Worm (Caenorhabditis elegans) whole organism, mixed stage, embryonic: ENCODE data around the gene Y57E12B.10.

ENCODE experiments used
- M03D4.4 ChIP-seq: sonication (generic microtip); optimal IDR thresholded peaks from 2 replicates; lab custom pipeline; 2017; ENCODE audit warnings: mild to moderate bottlenecking, missing genetic modification characterization, missing compliant biosample characterization
- bed-3 ChIP-seq: fragments of 200-800 bp; sonication (Bioruptor generic); optimal IDR thresholded peaks from 3 replicates; lab custom pipeline; 2018; ENCODE audit warnings: mild to moderate bottlenecking, missing genetic modification characterization, moderate library complexity, missing compliant biosample characterization
- blmp-1 ChIP-seq: fragments of 150-350 bp; optimal IDR thresholded peaks from 2 replicates; lab custom pipeline; 2014; ENCODE audit warnings: missing biosample characterization, missing genetic modification characterization
- ceh-39 ChIP-seq: fragments of 150-350 bp; optimal IDR thresholded peaks from 2 replicates; lab custom pipeline; 2014; ENCODE audit warnings: missing biosample characterization, missing genetic modification characterization
- ceh-43 ChIP-seq: fragments of 200-800 bp; sonication (Bioruptor generic); optimal IDR thresholded peaks from 2 replicates; lab custom pipeline; 2018; ENCODE audit warnings: mild to moderate bottlenecking, missing genetic modification characterization, moderate library complexity, missing compliant biosample characterization
- ceh-83 ChIP-seq: fragments of 200-800 bp; sonication (Bioruptor generic); optimal IDR thresholded peaks from 2 replicates; lab custom pipeline; 2018; ENCODE audit warnings: mild to moderate bottlenecking, missing genetic modification characterization, missing compliant biosample characterization
- ces-1 ChIP-seq: fragments of 150-350 bp; optimal IDR thresholded peaks from 2 replicates; lab custom pipeline; 2014; ENCODE audit warnings: missing biosample characterization, missing genetic modification reagents, missing genetic modification characterization
- cnd-1 ChIP-seq: fragments of 200-800 bp; sonication (Bioruptor generic); optimal IDR thresholded peaks from 2 replicates; lab custom pipeline; 2018; ENCODE audit warnings: mild to moderate bottlenecking, missing genetic modification characterization, missing compliant biosample characterization
- drap-1 ChIP-seq: fragments of 200-800 bp; sonication (Bioruptor generic); optimal IDR thresholded peaks from 3 replicates; lab custom pipeline; 2018; ENCODE audit warnings: mild to moderate bottlenecking, missing genetic modification characterization, missing compliant biosample characterization
- elt-1 ChIP-seq: sonication (generic microtip); optimal IDR thresholded peaks from 2 replicates; lab custom pipeline; 2017; ENCODE audit warnings: missing genetic modification characterization, mild to moderate bottlenecking, missing compliant biosample characterization, antibody characterized with exemption, moderate library complexity, borderline replicate concordance; ENCODE audit not compliant: insufficient read depth
- elt-3 ChIP-seq: fragments of 150-350 bp; optimal IDR thresholded peaks from 2 replicates; lab custom pipeline; 2014; ENCODE audit warnings: missing biosample characterization, missing genetic modification characterization
- flh-1 ChIP-seq: fragments of 200-800 bp; sonication (Bioruptor generic); optimal IDR thresholded peaks from 2 replicates; lab custom pipeline; 2018; ENCODE audit warnings: mild to moderate bottlenecking, missing genetic modification characterization, moderate library complexity, missing compliant biosample characterization
- ham-2 ChIP-seq: fragments of 200-800 bp; sonication (Bioruptor generic); optimal IDR thresholded peaks from 2 replicates; lab custom pipeline; 2018; ENCODE audit warnings: mild to moderate bottlenecking, missing genetic modification characterization, missing compliant biosample characterization
- hlh-1 ChIP-seq: fragments of 150-350 bp; optimal IDR thresholded peaks from 2 replicates; lab custom pipeline; 2014; ENCODE audit warnings: missing biosample characterization, missing genetic modification reagents, missing genetic modification characterization
- lin-13 ChIP-seq: fragments of 150-350 bp; optimal IDR thresholded peaks from 2 replicates; lab custom pipeline; 2014; ENCODE audit warnings: missing biosample characterization, missing genetic modification characterization
- lin-32 ChIP-seq: fragments of 200-800 bp; sonication (Bioruptor generic); optimal IDR thresholded peaks from 2 replicates; lab custom pipeline; 2018; ENCODE audit warnings: mild to moderate bottlenecking, missing genetic modification characterization, missing compliant biosample characterization
- lsy-2 ChIP-seq: fragments of 150-350 bp; optimal IDR thresholded peaks from 2 replicates; lab custom pipeline; 2014; ENCODE audit warnings: missing biosample characterization, missing genetic modification characterization
- mab-5 ChIP-seq: fragments of 150-350 bp; optimal IDR thresholded peaks from 2 replicates; lab custom pipeline; 2014; ENCODE audit warnings: missing biosample characterization, missing genetic modification characterization
- mep-1 ChIP-seq: fragments of 150-350 bp; optimal IDR thresholded peaks from 2 replicates; lab custom pipeline; 2017; ENCODE audit warnings: missing biosample characterization, missing genetic modification reagents, missing genetic modification characterization, inconsistent platforms
- mls-2 ChIP-seq: sonication (generic microtip); optimal IDR thresholded peaks from 2 replicates; lab custom pipeline; 2016; ENCODE audit warnings: mild to moderate bottlenecking, missing genetic modification characterization, moderate library complexity, missing compliant biosample characterization
- nhr-12 ChIP-seq: fragments of 150-350 bp; optimal IDR thresholded peaks from 2 replicates; lab custom pipeline; 2014; ENCODE audit warnings: missing biosample characterization, missing genetic modification characterization
- nhr-2 ChIP-seq: fragments of 150-350 bp; optimal IDR thresholded peaks from 2 replicates; lab custom pipeline; 2014; ENCODE audit warnings: missing biosample characterization, missing genetic modification characterization
- nhr-237 ChIP-seq: fragments of 150-350 bp; optimal IDR thresholded peaks from 2 replicates; lab custom pipeline; 2014; ENCODE audit warnings: missing biosample characterization, missing genetic modification characterization
- nhr-28 ChIP-seq: fragments of 150-350 bp; optimal IDR thresholded peaks from 2 replicates; lab custom pipeline; 2014; ENCODE audit warnings: missing biosample characterization, missing genetic modification characterization
- nhr-76 ChIP-seq: sonication (generic microtip); optimal IDR thresholded peaks from 2 replicates; lab custom pipeline; 2017; ENCODE audit warnings: missing biosample characterization, missing genetic modification characterization
- pha-4 ChIP-seq: fragments of 150-350 bp; optimal IDR thresholded peaks from 2 replicates; lab custom pipeline; 2018; ENCODE audit warnings: missing biosample characterization, missing genetic modification reagents, missing genetic modification characterization
- sem-2 ChIP-seq: fragments of 200-800 bp; sonication (Bioruptor generic); optimal IDR thresholded peaks from 2 replicates; lab custom pipeline; 2018; ENCODE audit warnings: mild to moderate bottlenecking, missing genetic modification characterization, missing compliant biosample characterization
- snpc-4 ChIP-seq: fragments of 150-350 bp; optimal IDR thresholded peaks from 2 replicates; lab custom pipeline; 2014; ENCODE audit warnings: missing biosample characterization, missing genetic modification characterization
- sptf-1 ChIP-seq: sonication (generic microtip); optimal IDR thresholded peaks from 2 replicates; lab custom pipeline; 2017; ENCODE audit warnings: mild to moderate bottlenecking, missing genetic modification characterization, moderate library complexity, missing compliant biosample characterization
- tbx-8 ChIP-seq: fragments of 200-800 bp; sonication (Bioruptor generic); optimal IDR thresholded peaks from 2 replicates; lab custom pipeline; 2018; ENCODE audit warnings: mild to moderate bottlenecking, missing genetic modification characterization, moderate library complexity, missing compliant biosample characterization
- unc-120 ChIP-seq: sonication (generic microtip); optimal IDR thresholded peaks from 2 replicates; lab custom pipeline; 2017; ENCODE audit warnings: missing genetic modification characterization, missing compliant biosample characterization; ENCODE audit not compliant: poor library complexity, severe bottlenecking
- unc-39 ChIP-seq: fragments of 150-350 bp; optimal IDR thresholded peaks from 2 replicates; lab custom pipeline; 2014; ENCODE audit warnings: missing biosample characterization, missing genetic modification characterization
- unc-62 ChIP-seq: fragments of 150-350 bp; optimal IDR thresholded peaks from 2 replicates; lab custom pipeline; 2014; ENCODE audit warnings: missing biosample characterization, missing genetic modification reagents, missing genetic modification characterization
- zip-8 ChIP-seq: fragments of 150-350 bp; optimal IDR thresholded peaks from 2 replicates; lab custom pipeline; 2014; ENCODE audit warnings: missing biosample characterization, missing genetic modification characterization
- ztf-11 ChIP-seq: fragments of 150-350 bp; optimal IDR thresholded peaks from 2 replicates; lab custom pipeline; 2014; ENCODE audit warnings: missing biosample characterization, missing genetic modification characterization

The Y57E12B.10 gene

ce11 chrV:6894778-6895177, 41.0 kb downstream of the Y57E12B.10 start, which contains the start of gene K11C4.2:
K11C4.2 (plus strand) TSS chrV:6895078.
- no peak for TF ChIP-seq nhr-2 (tag; lab: Kevin White, UChicago)
- TF ChIP-seq unc-62 (GFP tag; lab: Kevin White, UChicago) = no peak
- no peak for TF ChIP-seq sptf-1 (tag; lab: Kevin White, UChicago)
- TF ChIP-seq ztf-11 (tag; lab: Kevin White, UChicago) = no peak
- no peak for TF ChIP-seq ceh-39 (tag; lab: Kevin White, UChicago)
- no peak for TF ChIP-seq hlh-1 (tag; lab: Kevin White, UChicago)
- TF ChIP-seq mls-2 (tag; lab: Kevin White, UChicago) = no peak
- TF ChIP-seq drap-1 = no peak
- TF ChIP-seq flh-1 (GFP tag; lab: Kevin White, UChicago) = no peak
- no peak for TF ChIP-seq ces-1 (GFP tag; lab: Kevin White, UChicago)
- no peak for TF ChIP-seq lin-32 (GFP tag; lab: Kevin White, UChicago)
- TF ChIP-seq blmp-1 = no peak
- TF ChIP-seq nhr-28 (tag; lab: Kevin White, UChicago) = no peak

DNA sequence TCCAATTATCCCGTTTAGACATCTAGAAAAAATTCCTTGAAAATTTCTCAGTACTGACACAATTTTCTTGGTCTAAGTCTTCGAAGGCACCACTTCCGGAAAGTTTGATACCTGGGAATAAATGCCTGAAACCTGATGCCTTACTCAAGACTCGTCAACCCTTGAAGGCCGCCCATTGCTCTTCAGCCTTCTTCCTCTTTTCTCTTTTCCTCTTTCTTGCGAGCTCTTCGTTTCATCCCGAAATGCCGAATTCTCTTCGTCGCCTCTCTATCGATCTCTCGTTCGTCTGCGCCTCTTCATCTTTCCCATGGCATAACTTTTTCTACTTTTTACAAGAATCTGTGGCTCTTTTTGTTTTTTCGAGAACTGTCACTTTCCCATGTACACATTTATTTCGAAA, 42.1 kb downstream of the Y57E12B.10 start:
- TF ChIP-seq pha-4 (tag; lab: Kevin White, UChicago) = no peak
- no peak for TF ChIP-seq mls-2 (tag; lab: Kevin White, UChicago)
- TF ChIP-seq drap-1 = no peak
- peak; percentile 23 for TF ChIP-seq ces-1 (GFP tag; lab: Kevin White, UChicago)
- no peak for TF ChIP-seq nhr-2 (tag; lab: Kevin White, UChicago)
- TF ChIP-seq lsy-2 = no peak
- peak; percentile 74 for TF ChIP-seq unc-120 (tag; lab: Kevin White, UChicago)

- no peak for TF ChIP-seq snpc-4
- peak; percentile 31 for TF ChIP-seq tbx-8 (GFP tag; lab: Kevin White, UChicago)
- peak; percentile 86 for TF ChIP-seq M03D4.4 (tag; lab: Kevin White, UChicago)
- TF ChIP-seq drap-1 = peak; percentile 90
- TF ChIP-seq lin-32 (GFP tag; lab: Kevin White, UChicago) = peak; percentile 18
- TF ChIP-seq bed-3 (GFP tag; lab: Kevin White, UChicago) = peak; percentile 78
- TF ChIP-seq elt-3 (tag; lab: Kevin White, UChicago) = no peak
- TF ChIP-seq nhr-28 (tag; lab: Kevin White, UChicago) = no peak
- TF ChIP-seq elt-1 = no peak
- peak; percentile 63 for TF ChIP-seq pha-4 (tag; lab: Kevin White, UChicago)
- peak; percentile 68 for TF ChIP-seq unc-120 (tag; lab: Kevin White, UChicago)
- TF ChIP-seq ceh-43 (GFP tag; lab: Kevin White, UChicago) = peak; percentile 78
- no peak for TF ChIP-seq mep-1
- no peak for TF ChIP-seq mab-5 (tag; lab: Kevin White, UChicago)
- TF ChIP-seq ces-1 (GFP tag; lab: Kevin White, UChicago) = no peak
- no peak for TF ChIP-seq nhr-2 (tag; lab: Kevin White, UChicago)
- no peak for TF ChIP-seq zip-8
- peak; percentile 93 for TF ChIP-seq ham-2 (GFP tag; lab: Kevin White, UChicago)
- TF ChIP-seq hlh-1 (tag; lab: Kevin White, UChicago) = no peak
- no peak for TF ChIP-seq nhr-76 (tag; lab: Kevin White, UChicago)
- peak; percentile 30 for TF ChIP-seq ztf-11 (tag; lab: Kevin White, UChicago)
- peak; percentile 37 for TF ChIP-seq nhr-237 (tag; lab: Kevin White, UChicago)
- TF ChIP-seq sptf-1 (tag; lab: Kevin White, UChicago) = peak; percentile 94
- TF ChIP-seq sem-2 (GFP tag; lab: Kevin White, UChicago) = peak; percentile 68
- no peak for TF ChIP-seq blmp-1
- TF ChIP-seq mls-2 (tag; lab: Kevin White, UChicago) = peak; percentile 89
- TF ChIP-seq unc-39 (tag; lab: Kevin White, UChicago) = no peak
- TF ChIP-seq lin-13 (tag; lab: Kevin White, UChicago) = no peak
- TF ChIP-seq flh-1 (GFP tag; lab: Kevin White, UChicago) = peak; percentile 58
- TF ChIP-seq cnd-1 = peak; percentile 80
- no peak for TF ChIP-seq ceh-39 (tag; lab: Kevin White, UChicago)
- TF ChIP-seq nhr-12 (tag; lab: Kevin White, UChicago) = no peak
- peak; percentile 12 for TF ChIP-seq unc-62 (GFP tag; lab: Kevin White, UChicago)
- peak; percentile 95 for TF ChIP-seq ceh-83 (GFP tag; lab: Kevin White, UChicago)
- TF ChIP-seq lsy-2 = peak; percentile 48
Measured at ce11 chrV:6888828-6889227, 47.0 kb downstream of the Y57E12B.10 start.
